Fruit fly (Drosophila melanogaster) whole organism, embryonic: Measurements from ENCODE around the gene Hrd3.

ENCODE experiments used
- Aef1 ChIP-seq: fragments of 200-800 bp; sonication (Bioruptor generic); IDR thresholded peaks from 3 replicates; pipeline ENCODE4 v1.3.6; 2022; ENCODE audit warnings: missing biosample characterization, missing genetic modification characterization
- Awh ChIP-seq: fragments of 200-800 bp; sonication (Bioruptor generic); IDR thresholded peaks from 2 replicates; pipeline ENCODE4, ENCODE4 v1.3.6; 2022; ENCODE audit warnings: missing biosample characterization, missing genetic modification characterization
- B-H1 ChIP-seq: fragments of 200-800 bp; sonication (Bioruptor generic); IDR thresholded peaks from 3 replicates; pipeline ENCODE4 v1.3.6; 2022; ENCODE audit warnings: missing biosample characterization, missing genetic modification characterization
- BtbVII ChIP-seq: fragments of 200-800 bp; sonication (Bioruptor generic); optimal IDR thresholded peaks from 3 replicates; lab custom pipeline; 2017; ENCODE audit warnings: missing biosample characterization, mild to moderate bottlenecking, missing genetic modification characterization
- CG11504 ChIP-seq: fragments of 200-800 bp; sonication (Bioruptor generic); optimal IDR thresholded peaks from 3 replicates; lab custom pipeline; 2019; ENCODE audit warnings: missing biosample characterization, mild to moderate bottlenecking, missing genetic modification characterization, moderate library complexity
- CG12744 ChIP-seq: fragments of 200-800 bp; sonication (Bioruptor generic); optimal IDR thresholded peaks from 2 replicates; lab custom pipeline; 2016; ENCODE audit warnings: missing biosample characterization, missing genetic modification characterization
- CG13624 ChIP-seq: fragments of 200-800 bp; sonication (Bioruptor generic); optimal IDR thresholded peaks from 2 replicates; lab custom pipeline; 2016; ENCODE audit warnings: missing biosample characterization, missing genetic modification characterization
- CG18262 ChIP-seq: fragments of 200-800 bp; optimal IDR thresholded peaks from 3 replicates; lab custom pipeline; 2019; ENCODE audit warnings: missing biosample characterization, mild to moderate bottlenecking, missing genetic modification characterization, moderate library complexity
- CG2712 ChIP-seq: fragments of 200-800 bp; optimal IDR thresholded peaks from 3 replicates; lab custom pipeline; 2019; ENCODE audit warnings: missing biosample characterization, mild to moderate bottlenecking, missing genetic modification characterization, moderate library complexity
- CG2875 ChIP-seq: fragments of 200-800 bp; sonication (Bioruptor generic); optimal IDR thresholded peaks from 2 replicates; lab custom pipeline; 2017; ENCODE audit warnings: missing biosample characterization, mild to moderate bottlenecking, missing genetic modification characterization, missing genetic modification reagents
- CG2889 ChIP-seq: fragments of 200-800 bp; sonication (Bioruptor generic); IDR thresholded peaks from 3 replicates; pipeline ENCODE4 v1.3.6; 2022; ENCODE audit warnings: missing biosample characterization, missing genetic modification characterization
- CG32767 ChIP-seq: fragments of 200-800 bp; sonication (Bioruptor generic); IDR thresholded peaks from 2 replicates; pipeline ENCODE4 v1.3.6; 2022; ENCODE audit warnings: missing biosample characterization, missing genetic modification characterization
- CG3281 ChIP-seq: fragments of 200-800 bp; sonication (Bioruptor generic); optimal IDR thresholded peaks from 3 replicates; lab custom pipeline; 2017; ENCODE audit warnings: missing biosample characterization, mild to moderate bottlenecking, missing genetic modification characterization
- CG3995 ChIP-seq: fragments of 200-800 bp; sonication (Bioruptor generic); optimal IDR thresholded peaks from 3 replicates; lab custom pipeline; 2016; ENCODE audit warnings: missing biosample characterization, missing genetic modification characterization
- CG4854 ChIP-seq: fragments of 200-800 bp; sonication (Bioruptor generic); optimal IDR thresholded peaks from 2 replicates; lab custom pipeline; 2016; ENCODE audit warnings: missing biosample characterization, missing genetic modification characterization, inconsistent platforms
- CG6272 ChIP-seq: fragments of 200-800 bp; sonication (Bioruptor generic); IDR thresholded peaks from 2 replicates; pipeline ENCODE4 v1.3.6; 2022; ENCODE audit warnings: missing biosample characterization, missing genetic modification characterization
- CG6654 ChIP-seq: fragments of 200-800 bp; sonication (Bioruptor generic); optimal IDR thresholded peaks from 2 replicates; lab custom pipeline; 2017; ENCODE audit warnings: missing biosample characterization, mild to moderate bottlenecking, missing genetic modification characterization
- CG6689 ChIP-seq: fragments of 200-800 bp; sonication (Bioruptor generic); IDR thresholded peaks from 2 replicates; pipeline ENCODE4 v1.3.6; 2022; ENCODE audit warnings: missing biosample characterization, missing genetic modification characterization
- GATAe ChIP-seq: fragments of 200-800 bp; sonication (Bioruptor generic); conservative IDR thresholded peaks from 2 replicates; pipeline ENCODE4 v1.3.6; 2022; ENCODE audit warnings: missing biosample characterization, missing genetic modification characterization
- HLHmδ ChIP-seq: fragments of 200-800 bp; sonication (Bioruptor generic); optimal IDR thresholded peaks from 2 replicates; lab custom pipeline; 2018; ENCODE audit warnings: missing biosample characterization, mild to moderate bottlenecking, missing genetic modification characterization, moderate library complexity
- Med ChIP-seq: fragments of 200-800 bp; sonication (Bioruptor generic); peaks from one replicate; lab custom pipeline; 2016; ENCODE audit warnings: missing biosample characterization, missing genetic modification characterization, mild to moderate bottlenecking, inconsistent platforms, moderate library complexity
- NC2β ChIP-seq: fragments of 200-800 bp; sonication (Bioruptor generic); optimal IDR thresholded peaks from 2 replicates; lab custom pipeline; 2016; ENCODE audit warnings: missing biosample characterization, missing genetic modification characterization
- Neu2 ChIP-seq: fragments of 200-800 bp; sonication (Bioruptor generic); optimal IDR thresholded peaks from 3 replicates; lab custom pipeline; 2016; ENCODE audit warnings: missing biosample characterization, missing genetic modification characterization, borderline replicate concordance
- Oli ChIP-seq: fragments of 200-800 bp; sonication (Bioruptor generic); optimal IDR thresholded peaks from 2 replicates; lab custom pipeline; 2018; ENCODE audit warnings: missing biosample characterization, mild to moderate bottlenecking, missing genetic modification characterization, moderate library complexity
- Rfx ChIP-seq: fragments of 200-800 bp; sonication (Bioruptor generic); IDR thresholded peaks from 2 replicates; pipeline ENCODE4 v1.3.6; 2022; ENCODE audit warnings: missing biosample characterization, missing genetic modification characterization
- Sin3A ChIP-seq: fragments of >200 bp; optimal IDR thresholded peaks from 2 replicates; lab custom pipeline; 2018
- ac ChIP-seq: fragments of 200-800 bp; sonication (Bioruptor generic); optimal IDR thresholded peaks from 3 replicates; lab custom pipeline; 2017; ENCODE audit warnings: missing biosample characterization, mild to moderate bottlenecking, missing genetic modification characterization
- ash1 ChIP-seq: fragments of 200-800 bp; sonication (Bioruptor generic); optimal IDR thresholded peaks from 2 replicates; lab custom pipeline; 2018; ENCODE audit warnings: missing biosample characterization, mild to moderate bottlenecking, missing genetic modification characterization
- cas ChIP-seq: fragments of 200-800 bp; sonication (Bioruptor generic); IDR thresholded peaks from 2 replicates; pipeline ENCODE4 v1.3.6; 2022; ENCODE audit warnings: missing biosample characterization, missing genetic modification characterization
- corto ChIP-seq: fragments of 200-800 bp; sonication (Bioruptor generic); optimal IDR thresholded peaks from 2 replicates; lab custom pipeline; 2016; ENCODE audit warnings: missing biosample characterization, mild to moderate bottlenecking, missing genetic modification characterization, moderate library complexity
- dmrt11E ChIP-seq: fragments of 200-800 bp; sonication (Bioruptor generic); optimal IDR thresholded peaks from 3 replicates; lab custom pipeline; 2018; ENCODE audit warnings: missing biosample characterization, mild to moderate bottlenecking, missing genetic modification characterization, moderate library complexity
- exex ChIP-seq: fragments of 200-800 bp; sonication (Bioruptor generic); optimal IDR thresholded peaks from 4 replicates; lab custom pipeline; 2018; ENCODE audit warnings: missing biosample characterization, mild to moderate bottlenecking, missing genetic modification characterization, moderate library complexity
- hbn ChIP-seq: fragments of 200-800 bp; sonication (Bioruptor generic); IDR thresholded peaks from 2 replicates; pipeline ENCODE4 v1.3.6; 2022; ENCODE audit warnings: missing biosample characterization, missing genetic modification characterization; ENCODE audit not compliant: partially characterized antibody
- inv ChIP-seq: fragments of 200-800 bp; sonication (Bioruptor generic); IDR thresholded peaks from 2 replicates; pipeline ENCODE4 v1.3.6; 2022; ENCODE audit warnings: missing biosample characterization, missing genetic modification characterization; ENCODE audit not compliant: partially characterized antibody
- jing ChIP-seq: fragments of 200-800 bp; sonication (Bioruptor generic); optimal IDR thresholded peaks from 2 replicates; lab custom pipeline; 2018; ENCODE audit warnings: missing biosample characterization, mild to moderate bottlenecking, missing genetic modification characterization
- kni ChIP-seq: fragments of 200-800 bp; sonication (Bioruptor generic); optimal IDR thresholded peaks from 3 replicates; lab custom pipeline; 2017; ENCODE audit warnings: mild to moderate bottlenecking, missing biosample characterization, missing genetic modification reagents, missing genetic modification characterization
- lola ChIP-seq, 3 experiments: fragments of >200 bp in 2 of 3; fragments of 200-800 bp in 1 of 3; sonication (Bioruptor generic) in 1 of 3; optimal IDR thresholded peaks; 2 replicates each; lab custom pipeline; 2017 to 2019; ENCODE audit warnings: missing biosample characterization in 3 of 3, missing genetic modification characterization in 3 of 3, mild to moderate bottlenecking in 1 of 3, moderate library complexity in 1 of 3
- nerfin-1 ChIP-seq: fragments of 200-800 bp; sonication (Bioruptor generic); optimal IDR thresholded peaks from 3 replicates; lab custom pipeline; 2019; ENCODE audit warnings: missing biosample characterization, mild to moderate bottlenecking, missing genetic modification characterization, moderate library complexity
- tna ChIP-seq: fragments of 200-800 bp; sonication (Bioruptor generic); IDR thresholded peaks from 2 replicates; pipeline ENCODE4 v1.3.6; 2022; ENCODE audit warnings: missing biosample characterization, missing genetic modification characterization; ENCODE audit not compliant: partially characterized antibody
- unpg ChIP-seq: fragments of 200-800 bp; sonication (Bioruptor generic); optimal IDR thresholded peaks from 3 replicates; lab custom pipeline; 2018; ENCODE audit warnings: missing biosample characterization, mild to moderate bottlenecking, missing genetic modification characterization, moderate library complexity
- vfl ChIP-seq: fragments of 200-800 bp; sonication (Bioruptor generic); optimal IDR thresholded peaks from 2 replicates; lab custom pipeline; 2016; ENCODE audit warnings: missing biosample characterization, missing genetic modification characterization
- vnd ChIP-seq: fragments of 200-800 bp; sonication (Bioruptor generic); IDR thresholded peaks from 3 replicates; pipeline ENCODE4 v1.3.6; 2022; ENCODE audit warnings: missing biosample characterization, missing genetic modification characterization; ENCODE audit not compliant: partially characterized antibody
- yki ChIP-seq: fragments of >200 bp; optimal IDR thresholded peaks from 3 replicates; lab custom pipeline; 2018
- zen ChIP-seq: fragments of 200-800 bp; sonication (Bioruptor generic); optimal IDR thresholded peaks from 3 replicates; lab custom pipeline; 2018; ENCODE audit warnings: missing biosample characterization, mild to moderate bottlenecking, missing genetic modification characterization, moderate library complexity
- zen2 ChIP-seq: fragments of 200-800 bp; sonication (Bioruptor generic); IDR thresholded peaks from 3 replicates; pipeline ENCODE4 v1.3.6; 2022; ENCODE audit warnings: missing biosample characterization, missing genetic modification characterization; ENCODE audit not compliant: partially characterized antibody

Hrd3 gene

dm6 chr3R:23782456-23783402 lies 24.4 kb upstream of the Hrd3 start (continued):
- TF ChIP-seq CG11504 (tag; lab: Kevin White, UChicago) (peak; percentile 90), jing (GFP tag; lab: Kevin White, UChicago) (peak; percentile 89), exex (tag; lab: Kevin White, UChicago) (peak; percentile 96), ash1 (GFP tag; lab: Kevin White, UChicago) (peak; percentile 92)

DNA sequence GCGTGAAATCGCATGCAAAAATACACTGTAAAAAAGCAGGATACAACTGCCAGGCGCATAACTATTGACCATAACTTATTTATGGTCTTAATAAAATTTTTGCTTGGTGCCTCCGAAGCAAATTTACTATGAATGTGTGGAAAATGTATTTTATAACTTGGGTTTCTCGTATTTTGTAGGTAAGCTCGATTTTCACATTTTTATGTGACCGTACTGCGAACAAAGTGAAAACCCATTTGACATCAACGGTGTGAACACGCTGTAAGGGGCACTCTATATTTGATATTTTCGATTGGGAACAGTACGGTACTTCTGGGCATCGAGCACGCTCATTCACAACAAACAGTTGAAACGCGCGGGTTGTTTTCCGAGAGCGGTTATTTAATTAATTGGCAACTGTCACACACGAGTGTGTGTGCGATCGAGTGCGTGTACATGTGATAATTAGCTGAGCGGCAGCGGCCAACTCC lies 23.1 kb upstream of the Hrd3 start, which contains the start of the genes Nup98-96 and mbc:
Gene Nup98-96 (minus strand): TSS at position 156 of the 470 bp plus-strand sequence.
Gene mbc (plus strand): TSS at position 300 of the 470 bp plus-strand sequence.
- TF ChIP-seq CG12744 (GFP tag; lab: Kevin White, UChicago): peak; percentile 76
- peak; percentile 78 for TF ChIP-seq CG4854 (GFP tag; lab: Kevin White, UChicago)
- peak; percentile 74 for TF ChIP-seq Neu2 (GFP tag; lab: Kevin White, UChicago)
- TF ChIP-seq CG2889 (GFP tag; lab: Robert Waterston, UW): peak; percentile 63; the same call in 2 of the 3 replicates
- peak; percentile 78 for TF ChIP-seq CG18262 (tag; lab: Kevin White, UChicago)
- peak; percentile 90 for TF ChIP-seq Aef1
- TF ChIP-seq zen2 (GFP tag; lab: Robert Waterston, UW): no peak
- peak; percentile 89 for TF ChIP-seq CG6272
- TF ChIP-seq Awh (GFP tag; lab: Robert Waterston, UW): 0 out of 2 replicates have a peak, but pooled peaks have one; percentile 17
- no peak for TF ChIP-seq inv (GFP tag; lab: Robert Waterston, UW)
- peak; percentile 82 for TF ChIP-seq unpg (GFP tag; lab: Kevin White, UChicago)
- TF ChIP-seq CG3995 (GFP tag; lab: Kevin White, UChicago): peak; percentile 83
- peak; percentile 83 for TF ChIP-seq dmrt11E (tag; lab: Kevin White, UChicago)
- peak; percentile 82 for TF ChIP-seq Oli (tag; lab: Kevin White, UChicago)
- TF ChIP-seq CG2712 (tag; lab: Kevin White, UChicago): peak; percentile 90
- TF ChIP-seq lola (GFP tag; optimal IDR thresholded peaks at IDR 0.05; lab: Kevin White, UChicago): peak in 2 of 3 experiments; percentile 84 to 96
- TF ChIP-seq CG6689: peak; percentile 79
- TF ChIP-seq Med (GFP tag; lab: Kevin White, UChicago): peak; percentile 98
- TF ChIP-seq B-H1 (GFP tag; lab: Robert Waterston, UW): peak; percentile 63
- TF ChIP-seq zen: peak; percentile 84
- no peak for TF ChIP-seq yki
- peak; percentile 90 for TF ChIP-seq HLHmδ (GFP tag; lab: Kevin White, UChicago)
- peak; percentile 72 for TF ChIP-seq nerfin-1 (tag; lab: Kevin White, UChicago)
- TF ChIP-seq GATAe (GFP tag; lab: Robert Waterston, UW): peak; percentile 27; the same call in 1 of the 2 replicates
- TF ChIP-seq NC2β (GFP tag; lab: Kevin White, UChicago): peak; percentile 82
- peak; percentile 100 for TF ChIP-seq Sin3A
- peak; percentile 94 for TF ChIP-seq CG13624
- TF ChIP-seq CG6654 (GFP tag; lab: Kevin White, UChicago): peak; percentile 22
- no peak for TF ChIP-seq tna (GFP tag; lab: Robert Waterston, UW)
- peak; percentile 75 for TF ChIP-seq CG3281 (GFP tag; lab: Kevin White, UChicago)
- peak; percentile 57; the same call in 1 of the 2 replicates for TF ChIP-seq CG32767
- TF ChIP-seq cas (GFP tag; lab: Robert Waterston, UW): peak; percentile 66; the same call in 1 of the 2 replicates
- peak; percentile 42 for TF ChIP-seq kni
- TF ChIP-seq ac (GFP tag; lab: Kevin White, UChicago): no peak
- no peak for TF ChIP-seq vnd (GFP tag; lab: Robert Waterston, UW)
- TF ChIP-seq CG2875 (GFP tag; lab: Kevin White, UChicago): peak; percentile 38
- TF ChIP-seq hbn (GFP tag; lab: Robert Waterston, UW): no peak
- no peak for TF ChIP-seq corto
- TF ChIP-seq vfl (GFP tag; lab: Kevin White, UChicago): peak; percentile 62
- peak; percentile 91 for TF ChIP-seq Rfx (GFP tag; lab: Robert Waterston, UW)
- peak; percentile 51 for TF ChIP-seq BtbVII (GFP tag; lab: Kevin White, UChicago)
- TF ChIP-seq jing (GFP tag; lab: Kevin White, UChicago): peak; percentile 71
